Fruit fly (Drosophila melanogaster) whole organism, prepupa: ENCODE measurements around the gene Stt3A.

ENCODE experiments used
- acj6 ChIP-seq: fragments of 200-800 bp; sonication (Bioruptor generic); optimal IDR thresholded peaks from 3 replicates; lab custom pipeline; 2016; ENCODE audit warnings: missing biosample characterization, missing genetic modification characterization
- vri ChIP-seq: fragments of 200-800 bp; sonication (Bioruptor generic); optimal IDR thresholded peaks from 3 replicates; lab custom pipeline; 2016; ENCODE audit warnings: missing biosample characterization, mild to moderate bottlenecking, missing genetic modification characterization

DNA sequence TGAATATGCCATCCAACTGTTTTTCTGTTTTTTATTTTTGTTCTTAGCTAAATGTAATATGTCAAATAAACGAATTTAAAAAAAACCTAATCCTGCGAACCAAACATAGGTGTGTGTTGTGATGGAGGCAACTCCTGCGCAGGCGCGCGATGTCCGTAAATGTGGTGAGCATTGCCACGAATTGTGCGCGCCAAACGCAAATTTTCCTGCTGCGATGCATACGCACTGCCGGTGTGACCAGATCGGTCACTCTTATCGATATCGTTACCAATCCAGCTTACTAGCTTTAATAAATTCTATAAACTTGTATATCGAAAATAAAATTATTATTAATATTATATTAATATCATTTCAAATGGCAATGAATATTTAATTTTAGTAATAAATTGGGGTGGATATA, 19.1 kb downstream of the Stt3A start:
- TF ChIP-seq acj6 (GFP tag; lab: Kevin White, UChicago) (no peak), vri (GFP tag; lab: Kevin White, UChicago) (no peak)
